Worm (Caenorhabditis elegans) whole organism, young adult: ENCODE measurements around the gene ppm-1.G.

Source experiments
- ama-1 ChIP-seq, 3 experiments: fragments of 150-350 bp in 1 of 3; sonication (generic microtip) in 2 of 3; optimal IDR thresholded peaks; 2 replicates each; lab custom pipeline; 2014 to 2018; ENCODE audit warnings: missing biosample characterization in 2 of 3, missing genetic modification characterization in 2 of 3, missing genetic modification reagents in 2 of 3
- lin-26 ChIP-seq: fragments of 200-800 bp; sonication (Bioruptor generic); IDR thresholded peaks from 2 replicates; pipeline ENCODE4 v1.3.6; 2022; ENCODE audit warnings: missing genetic modification reagents, missing genetic modification characterization, missing compliant biosample characterization
- rcor-1 ChIP-seq: fragments of 200-800 bp; sonication (Bioruptor generic); IDR thresholded peaks from 2 replicates; pipeline ENCODE4 v1.3.6; 2022; ENCODE audit warnings: missing genetic modification reagents, missing genetic modification characterization, missing compliant biosample characterization
- sdz-38 ChIP-seq: sonication (generic microtip); optimal IDR thresholded peaks from 2 replicates; lab custom pipeline; 2016; ENCODE audit warnings: missing genotype, missing genetic modification characterization, missing compliant biosample characterization
- ztf-22 ChIP-seq: fragments of 200-800 bp; sonication (Bioruptor generic); optimal IDR thresholded peaks from 2 replicates; lab custom pipeline; 2018; ENCODE audit warnings: mild to moderate bottlenecking, missing genetic modification characterization, moderate library complexity, missing compliant biosample characterization

- TF ChIP-seq sdz-38 (tag; lab: Kevin White, UChicago) (no peak), ama-1 (optimal IDR thresholded peaks at IDR 0.05; lab: Kevin White, UChicago) (peak; percentile 33), ama-1 (GFP tag; optimal IDR thresholded peaks at IDR 0.05; lab: Kevin White, UChicago) (no peak), ztf-22 (no peak), lin-26 (GFP tag; lab: Robert Waterston, UW) (peak; percentile 18; the same call in 1 of the 2 replicates), rcor-1 (GFP tag; lab: Robert Waterston, UW) (no peak)
Observed at ce11 chrIII:834443-834815, 50.9 kb downstream of the ppm-1.G start.
